Worm (Caenorhabditis elegans) whole organism, young adult: ENCODE results near the gene cdk-1.

Experiments used
- D2030.7 ChIP-seq: fragments of 200-800 bp; sonication (Bioruptor generic); IDR thresholded peaks from 2 replicates; pipeline ENCODE4 v1.3.6; 2022; ENCODE audit warnings: missing genetic modification reagents, missing genetic modification characterization, missing compliant biosample characterization
- F23B12.7 ChIP-seq: sonication (generic microtip); optimal IDR thresholded peaks from 2 replicates; lab custom pipeline; 2017; ENCODE audit warnings: missing genetic modification characterization, mild to moderate bottlenecking, missing compliant biosample characterization, antibody characterized with exemption, moderate library complexity; ENCODE audit not compliant: insufficient read depth
- F33H1.4 ChIP-seq: fragments of 200-800 bp; sonication (Bioruptor generic); IDR thresholded peaks from 2 replicates; pipeline ENCODE4 v1.3.6; 2022; ENCODE audit warnings: missing genetic modification reagents, missing genetic modification characterization, missing compliant biosample characterization
- F49E8.2 ChIP-seq: sonication (generic microtip); optimal IDR thresholded peaks from 3 replicates; lab custom pipeline; 2017; ENCODE audit warnings: missing genetic modification characterization, mild to moderate bottlenecking, missing compliant biosample characterization, antibody characterized with exemption, moderate library complexity; ENCODE audit not compliant: insufficient read depth
- K11D2.4 ChIP-seq: fragments of 200-800 bp; sonication (Bioruptor generic); IDR thresholded peaks from 2 replicates; pipeline ENCODE4 v1.3.6; 2022; ENCODE audit warnings: missing genetic modification reagents, missing genetic modification characterization, missing compliant biosample characterization
- T07F8.4 ChIP-seq: sonication (generic microtip); optimal IDR thresholded peaks from 2 replicates; lab custom pipeline; 2016; ENCODE audit warnings: mild to moderate bottlenecking, missing genetic modification characterization, moderate library complexity, missing compliant biosample characterization
- Y56A3A.18 ChIP-seq: fragments of 200-800 bp; sonication (Bioruptor generic); IDR thresholded peaks from 2 replicates; pipeline ENCODE4 v1.3.6; 2022; ENCODE audit warnings: missing genetic modification reagents, missing genetic modification characterization, missing compliant biosample characterization
- Y95B8A.8 ChIP-seq: fragments of 200-800 bp; sonication (Bioruptor generic); IDR thresholded peaks from 2 replicates; pipeline ENCODE4 v1.3.6; 2022; ENCODE audit warnings: missing genetic modification reagents, missing genetic modification characterization, missing compliant biosample characterization
- akir-1 ChIP-seq: fragments of 200-800 bp; sonication (Bioruptor generic); optimal IDR thresholded peaks from 2 replicates; lab custom pipeline; 2018; ENCODE audit warnings: mild to moderate bottlenecking, missing genetic modification characterization, moderate library complexity, missing compliant biosample characterization
- atf-7 ChIP-seq: sonication (generic microtip); optimal IDR thresholded peaks from 2 replicates; lab custom pipeline; 2017; ENCODE audit warnings: mild to moderate bottlenecking, missing genetic modification characterization, missing compliant biosample characterization
- attf-5 ChIP-seq: fragments of 200-800 bp; sonication (Bioruptor generic); optimal IDR thresholded peaks from 2 replicates; lab custom pipeline; 2018; ENCODE audit warnings: mild to moderate bottlenecking, missing genetic modification characterization, missing compliant biosample characterization
- bed-1 ChIP-seq: fragments of 200-800 bp; sonication (Bioruptor generic); IDR thresholded peaks from 2 replicates; pipeline ENCODE4 v1.3.6; 2022; ENCODE audit warnings: missing genetic modification reagents, missing genetic modification characterization, missing compliant biosample characterization
- ceh-91 ChIP-seq: fragments of 200-800 bp; sonication (Bioruptor generic); IDR thresholded peaks from 2 replicates; pipeline ENCODE4 v1.3.6; 2022; ENCODE audit warnings: missing genetic modification reagents, missing genetic modification characterization, missing compliant biosample characterization
- die-1 ChIP-seq: sonication (generic microtip); optimal IDR thresholded peaks from 2 replicates; lab custom pipeline; 2016; ENCODE audit warnings: missing genotype, mild to moderate bottlenecking, missing genetic modification characterization, missing compliant biosample characterization
- dpl-1 ChIP-seq: fragments of 150-350 bp; optimal IDR thresholded peaks from 2 replicates; lab custom pipeline; 2014; ENCODE audit warnings: missing biosample characterization, missing genetic modification reagents, missing genetic modification characterization
- efl-1 ChIP-seq: fragments of 150-350 bp; optimal IDR thresholded peaks from 2 replicates; lab custom pipeline; 2014; ENCODE audit warnings: missing biosample characterization, missing genetic modification reagents, missing genetic modification characterization
- ets-4 ChIP-seq: fragments of 200-800 bp; sonication (Bioruptor generic); optimal IDR thresholded peaks from 2 replicates; lab custom pipeline; 2018; ENCODE audit warnings: mild to moderate bottlenecking, missing genetic modification characterization, missing compliant biosample characterization
- hlh-12 ChIP-seq: sonication (generic microtip); optimal IDR thresholded peaks from 2 replicates; lab custom pipeline; 2016; ENCODE audit warnings: missing genetic modification characterization, missing compliant biosample characterization
- hmg-1.2 ChIP-seq: fragments of 200-800 bp; sonication (Bioruptor generic); IDR thresholded peaks from 2 replicates; pipeline ENCODE4 v1.3.6; 2022; ENCODE audit warnings: missing genetic modification reagents, missing genetic modification characterization, missing compliant biosample characterization
- hrde-1 ChIP-seq: sonication (generic microtip); optimal IDR thresholded peaks from 2 replicates; lab custom pipeline; 2016; ENCODE audit warnings: missing genetic modification characterization, mild to moderate bottlenecking, missing compliant biosample characterization, moderate library complexity, missing genotype, missing genetic modification reagents, borderline replicate concordance
- hsf-1 ChIP-seq: fragments of 200-800 bp; sonication (Bioruptor generic); IDR thresholded peaks from 2 replicates; pipeline ENCODE4 v1.3.6; 2022; ENCODE audit warnings: missing genetic modification reagents, missing genetic modification characterization, missing compliant biosample characterization
- lin-54 ChIP-seq: fragments of 200-800 bp; sonication (Bioruptor generic); optimal IDR thresholded peaks from 2 replicates; lab custom pipeline; 2018; ENCODE audit warnings: mild to moderate bottlenecking, missing genetic modification characterization, missing compliant biosample characterization
- lsl-1 ChIP-seq: fragments of 200-800 bp; sonication (Bioruptor generic); optimal IDR thresholded peaks from 2 replicates; lab custom pipeline; 2018; ENCODE audit warnings: mild to moderate bottlenecking, missing genetic modification characterization, moderate library complexity, missing compliant biosample characterization
- madf-3 ChIP-seq: fragments of 200-800 bp; sonication (Bioruptor generic); IDR thresholded peaks from 2 replicates; pipeline ENCODE4 v1.3.6; 2022; ENCODE audit warnings: missing genetic modification reagents, missing genetic modification characterization, missing compliant biosample characterization
- madf-6 ChIP-seq: fragments of 200-800 bp; sonication (Bioruptor generic); IDR thresholded peaks from 2 replicates; pipeline ENCODE4 v1.3.6; 2022; ENCODE audit warnings: missing genetic modification reagents, missing genetic modification characterization, missing compliant biosample characterization
- madf-8 ChIP-seq: fragments of 200-800 bp; sonication (Bioruptor generic); conservative IDR thresholded peaks from 2 replicates; pipeline ENCODE4 v1.3.6; 2022; ENCODE audit warnings: missing genetic modification reagents, missing genetic modification characterization, missing compliant biosample characterization
- mxl-1 ChIP-seq: sonication (generic microtip); optimal IDR thresholded peaks from 2 replicates; lab custom pipeline; 2016; ENCODE audit warnings: missing genetic modification characterization, missing compliant biosample characterization
- nfyb-1 ChIP-seq: fragments of 200-800 bp; sonication (Bioruptor generic); IDR thresholded peaks from 2 replicates; pipeline ENCODE4 v1.3.6; 2022; ENCODE audit warnings: missing genetic modification reagents, missing genetic modification characterization, missing compliant biosample characterization
- nhr-179 ChIP-seq: sonication (generic microtip); optimal IDR thresholded peaks from 2 replicates; lab custom pipeline; 2016; ENCODE audit warnings: mild to moderate bottlenecking, missing genetic modification characterization, missing compliant biosample characterization
- snpc-1.3 ChIP-seq: sonication (generic microtip); optimal IDR thresholded peaks from 2 replicates; lab custom pipeline; 2017; ENCODE audit warnings: missing genetic modification characterization, mild to moderate bottlenecking, missing compliant biosample characterization, antibody characterized with exemption, moderate library complexity, missing genotype, missing genetic modification reagents; ENCODE audit not compliant: insufficient read depth
- snpc-3.4 ChIP-seq: sonication (generic microtip); optimal IDR thresholded peaks from 2 replicates; lab custom pipeline; 2017; ENCODE audit warnings: missing genetic modification characterization, mild to moderate bottlenecking, missing compliant biosample characterization, antibody characterized with exemption, moderate library complexity, missing genotype, missing genetic modification reagents
- snpc-4 ChIP-seq, 5 experiments: fragments of 150-350 bp in 1 of 5; sonication (generic microtip) in 4 of 5; optimal IDR thresholded peaks; 2 replicates each; lab custom pipeline; 2014 to 2018; ENCODE audit warnings: missing genetic modification characterization in 5 of 5, missing biosample characterization in 3 of 5, antibody characterized with exemption in 2 of 5, mild to moderate bottlenecking in 2 of 5, missing compliant biosample characterization in 2 of 5, missing genotype in 2 of 5, moderate library complexity in 2 of 5, missing genetic modification reagents in 1 of 5
- tbp1 ChIP-seq: fragments of 200-800 bp; sonication (Bioruptor generic); optimal IDR thresholded peaks from 2 replicates; lab custom pipeline; 2018; ENCODE audit warnings: mild to moderate bottlenecking, missing genetic modification characterization, missing compliant biosample characterization
- unc-130 ChIP-seq: sonication (generic microtip); optimal IDR thresholded peaks from 2 replicates; lab custom pipeline; 2016; ENCODE audit warnings: missing genetic modification reagents, missing genetic modification characterization, missing compliant biosample characterization
- xnd-1 ChIP-seq: sonication (generic microtip); optimal IDR thresholded peaks from 2 replicates; lab custom pipeline; 2016; ENCODE audit warnings: missing genotype, missing genetic modification reagents, missing genetic modification characterization, missing compliant biosample characterization
- ztf-22 ChIP-seq: fragments of 200-800 bp; sonication (Bioruptor generic); optimal IDR thresholded peaks from 2 replicates; lab custom pipeline; 2018; ENCODE audit warnings: mild to moderate bottlenecking, missing genetic modification characterization, moderate library complexity, missing compliant biosample characterization
- ztf-3 ChIP-seq: fragments of 200-800 bp; sonication (Bioruptor generic); optimal IDR thresholded peaks from 2 replicates; lab custom pipeline; 2018; ENCODE audit warnings: mild to moderate bottlenecking, missing genetic modification characterization, missing compliant biosample characterization

cdk-1 gene

ce11 chrIII:9745333-9745897 is 1.9 kb upstream of the cdk-1 start (continued):
- TF ChIP-seq K11D2.4 (0 out of 2 replicates have a peak, but pooled peaks have one; percentile 27), ceh-91 (GFP tag; lab: Robert Waterston, UW) (no peak), efl-1 (GFP tag; lab: Kevin White, UChicago) (no peak), ztf-3 (no peak), nhr-179 (tag; lab: Kevin White, UChicago) (no peak), hrde-1 (tag; lab: Kevin White, UChicago) (peak; percentile 5), atf-7 (tag; lab: Kevin White, UChicago) (no peak), attf-5 (GFP tag; lab: Kevin White, UChicago) (no peak), ztf-22 (GFP tag; lab: Kevin White, UChicago) (no peak), hlh-12 (tag; lab: Kevin White, UChicago) (no peak), lin-54 (GFP tag; lab: Kevin White, UChicago) (peak; percentile 59), bed-1 (GFP tag; lab: Robert Waterston, UW) (no peak)

- peak; percentile 89 for TF ChIP-seq madf-6
- peak; percentile 71 for TF ChIP-seq xnd-1
- 0 out of 2 replicates have a peak, but pooled peaks have one; percentile 24 for TF ChIP-seq hsf-1 (GFP tag; lab: Robert Waterston, UW)
- TF ChIP-seq madf-8 (GFP tag; lab: Robert Waterston, UW) = peak; percentile 70
- TF ChIP-seq T07F8.4 (tag; lab: Kevin White, UChicago) = no peak
- TF ChIP-seq dpl-1 (GFP tag; lab: Kevin White, UChicago) = peak; percentile 59
- TF ChIP-seq nfyb-1 (GFP tag; lab: Robert Waterston, UW) = no peak
- peak; percentile 22 for TF ChIP-seq snpc-3.4 (tag; lab: Kevin White, UChicago)
- TF ChIP-seq tbp1 (GFP tag; lab: Kevin White, UChicago) = peak; percentile 17
- no peak for TF ChIP-seq snpc-4 (GFP tag; optimal IDR thresholded peaks at IDR 0.05; lab: Kevin White, UChicago)
- peak in 2 of 4 experiments; percentile 7 to 10 for TF ChIP-seq snpc-4 (tag; optimal IDR thresholded peaks at IDR 0.05; lab: Kevin White, UChicago)
- peak; percentile 79; the same call in 1 of the 2 replicates for TF ChIP-seq madf-3
- TF ChIP-seq akir-1 = no peak
- TF ChIP-seq Y56A3A.18 (GFP tag; lab: Robert Waterston, UW) = no peak
- TF ChIP-seq F23B12.7 = peak; percentile 58
- peak; percentile 75 for TF ChIP-seq hmg-1.2 (GFP tag; lab: Robert Waterston, UW)
- no peak for TF ChIP-seq die-1 (tag; lab: Kevin White, UChicago)
- no peak for TF ChIP-seq mxl-1
- TF ChIP-seq lin-54 (GFP tag; lab: Kevin White, UChicago) = peak; percentile 37
- TF ChIP-seq F33H1.4 (GFP tag; lab: Robert Waterston, UW) = peak; percentile 72
- peak; percentile 56 for TF ChIP-seq snpc-1.3 (tag; lab: Kevin White, UChicago)
- peak; percentile 74 for TF ChIP-seq ceh-91 (GFP tag; lab: Robert Waterston, UW)
- peak; percentile 85 for TF ChIP-seq efl-1 (GFP tag; lab: Kevin White, UChicago)
- TF ChIP-seq D2030.7 = peak; percentile 63
- no peak for TF ChIP-seq ets-4 (GFP tag; lab: Kevin White, UChicago)
- TF ChIP-seq F49E8.2 (tag; lab: Kevin White, UChicago) = peak; percentile 78
- peak; percentile 65 for TF ChIP-seq lsl-1 (GFP tag; lab: Kevin White, UChicago)
- TF ChIP-seq unc-130 (GFP tag; lab: Kevin White, UChicago) = peak; percentile 46
- TF ChIP-seq Y95B8A.8 (GFP tag; lab: Robert Waterston, UW) = 0 out of 2 replicates have a peak, but pooled peaks have one; percentile 38
Observed at ce11 chrIII:9746665-9747064, 607 bp upstream of the cdk-1 start.
